Fruit fly (Drosophila melanogaster) whole organism, embryonic: ENCODE data around the gene Amun.
A peak's percentile ranks its signal among the peaks of the same experiment; 100 is the strongest.

Source experiments
- Bdp1 ChIP-seq: fragments of 200-800 bp; sonication (Bioruptor generic); optimal IDR thresholded peaks from 3 replicates; lab custom pipeline; 2016; ENCODE audit warnings: missing biosample characterization, missing genetic modification characterization
- CG10147 ChIP-seq: fragments of 200-800 bp; sonication (Bioruptor generic); optimal IDR thresholded peaks from 2 replicates; lab custom pipeline; 2019; ENCODE audit warnings: missing biosample characterization, mild to moderate bottlenecking, missing genetic modification characterization, moderate library complexity
- CG10267 ChIP-seq: fragments of 200-800 bp; sonication (Bioruptor generic); optimal IDR thresholded peaks from 2 replicates; lab custom pipeline; 2018; ENCODE audit warnings: missing biosample characterization, mild to moderate bottlenecking, missing genetic modification characterization, moderate library complexity
- CG12659 ChIP-seq: fragments of 200-800 bp; sonication (Bioruptor generic); optimal IDR thresholded peaks from 3 replicates; lab custom pipeline; 2017; ENCODE audit warnings: mild to moderate bottlenecking, missing biosample characterization, missing genetic modification reagents, missing genetic modification characterization
- CG12769 ChIP-seq: fragments of 200-800 bp; sonication (Bioruptor generic); optimal IDR thresholded peaks from 2 replicates; lab custom pipeline; 2019; ENCODE audit warnings: missing biosample characterization, mild to moderate bottlenecking, missing genetic modification characterization, moderate library complexity
- CG13775 ChIP-seq: fragments of 200-800 bp; sonication (Bioruptor generic); optimal IDR thresholded peaks from 3 replicates; lab custom pipeline; 2017; ENCODE audit warnings: missing biosample characterization, mild to moderate bottlenecking, missing genetic modification characterization
- CG13894 ChIP-seq: fragments of 200-800 bp; sonication (Bioruptor generic); optimal IDR thresholded peaks from 3 replicates; lab custom pipeline; 2018; ENCODE audit warnings: missing biosample characterization, mild to moderate bottlenecking, missing genetic modification characterization, moderate library complexity
- CG14014 ChIP-seq: fragments of 200-800 bp; sonication (Bioruptor generic); IDR thresholded peaks from 2 replicates; pipeline ENCODE4 v1.3.6; 2022; ENCODE audit warnings: missing biosample characterization, missing genetic modification characterization
- CG15696 ChIP-seq: fragments of 200-800 bp; sonication (Bioruptor generic); optimal IDR thresholded peaks from 2 replicates; lab custom pipeline; 2019; ENCODE audit warnings: missing biosample characterization, mild to moderate bottlenecking, missing genetic modification characterization, moderate library complexity
- CG1602 ChIP-seq: fragments of 200-800 bp; sonication (Bioruptor generic); optimal IDR thresholded peaks from 3 replicates; lab custom pipeline; 2016; ENCODE audit warnings: missing biosample characterization, missing genetic modification characterization
- CG18011 ChIP-seq: fragments of 200-800 bp; sonication (Bioruptor generic); optimal IDR thresholded peaks from 2 replicates; lab custom pipeline; 2017; ENCODE audit warnings: missing biosample characterization, missing genetic modification characterization, mild to moderate bottlenecking, moderate library complexity, missing genotype
- CG2116 ChIP-seq: fragments of 200-800 bp; sonication (Bioruptor generic); optimal IDR thresholded peaks from 3 replicates; lab custom pipeline; 2018; ENCODE audit warnings: missing biosample characterization, mild to moderate bottlenecking, missing genetic modification characterization
- CG2712 ChIP-seq: fragments of 200-800 bp; optimal IDR thresholded peaks from 3 replicates; lab custom pipeline; 2019; ENCODE audit warnings: missing biosample characterization, mild to moderate bottlenecking, missing genetic modification characterization, moderate library complexity
- CG32767 ChIP-seq: fragments of 200-800 bp; sonication (Bioruptor generic); IDR thresholded peaks from 2 replicates; pipeline ENCODE4 v1.3.6; 2022; ENCODE audit warnings: missing biosample characterization, missing genetic modification characterization
- CG4820 ChIP-seq: fragments of 200-800 bp; sonication (Bioruptor generic); optimal IDR thresholded peaks from 3 replicates; lab custom pipeline; 2016; ENCODE audit warnings: missing biosample characterization, missing genetic modification characterization
- CG7745 ChIP-seq: fragments of 200-800 bp; sonication (Bioruptor generic); optimal IDR thresholded peaks from 2 replicates; lab custom pipeline; 2018; ENCODE audit warnings: missing biosample characterization, mild to moderate bottlenecking, missing genetic modification characterization, moderate library complexity
- CG7963 ChIP-seq: fragments of 200-800 bp; sonication (Bioruptor generic); IDR thresholded peaks from 3 replicates; pipeline ENCODE4 v1.3.6; 2022; ENCODE audit warnings: missing biosample characterization, missing genetic modification characterization; ENCODE audit not compliant: partially characterized antibody
- Dbx ChIP-seq: fragments of 200-800 bp; sonication (Bioruptor generic); IDR thresholded peaks from 3 replicates; pipeline ENCODE4 v1.3.6; 2022; ENCODE audit warnings: missing biosample characterization, missing genetic modification characterization
- Deaf1 ChIP-seq: fragments of 200-800 bp; optimal IDR thresholded peaks from 3 replicates; lab custom pipeline; 2019; ENCODE audit warnings: missing biosample characterization, mild to moderate bottlenecking, missing genetic modification characterization, moderate library complexity
- E2f1 ChIP-seq: fragments of 200-800 bp; sonication (Bioruptor generic); IDR thresholded peaks from 2 replicates; pipeline ENCODE4 v1.3.6; 2022; ENCODE audit warnings: missing biosample characterization, missing genetic modification characterization
- Ets65A ChIP-seq: fragments of 200-800 bp; sonication (Bioruptor generic); peaks from one replicate; lab custom pipeline; 2016; ENCODE audit warnings: missing biosample characterization, missing genetic modification characterization
- Fer3 ChIP-seq: fragments of 200-800 bp; sonication (Bioruptor generic); optimal IDR thresholded peaks from 2 replicates; lab custom pipeline; 2018; ENCODE audit warnings: missing biosample characterization, mild to moderate bottlenecking, missing genetic modification characterization, moderate library complexity
- Kr ChIP-seq: fragments of 200-800 bp; sonication (Bioruptor generic); optimal IDR thresholded peaks from 2 replicates; lab custom pipeline; 2017; ENCODE audit warnings: missing biosample characterization, mild to moderate bottlenecking, missing genetic modification characterization
- NfI ChIP-seq: fragments of 200-800 bp; sonication (Bioruptor generic); optimal IDR thresholded peaks from 3 replicates; lab custom pipeline; 2018; ENCODE audit warnings: missing biosample characterization, mild to moderate bottlenecking, missing genetic modification characterization, moderate library complexity
- Ravus ChIP-seq: fragments of 200-800 bp; sonication (Bioruptor generic); IDR thresholded peaks from 2 replicates; pipeline ENCODE4 v1.3.6; 2022; ENCODE audit warnings: missing biosample characterization, missing genetic modification characterization
- Rfx ChIP-seq: fragments of 200-800 bp; sonication (Bioruptor generic); IDR thresholded peaks from 2 replicates; pipeline ENCODE4 v1.3.6; 2022; ENCODE audit warnings: missing biosample characterization, missing genetic modification characterization
- Stat92E ChIP-seq, 3 experiments: fragments of >200 bp in 2 of 3; fragments of 200-800 bp in 1 of 3; sonication (Bioruptor generic) in 1 of 3; optimal IDR thresholded peaks; 2 replicates each; lab custom pipeline; 2017 to 2019; ENCODE audit warnings: missing biosample characterization in 3 of 3, missing genetic modification characterization in 3 of 3, mild to moderate bottlenecking in 1 of 3, moderate library complexity in 1 of 3
- Vsx1 ChIP-seq: fragments of 200-800 bp; sonication (Bioruptor generic); optimal IDR thresholded peaks from 2 replicates; lab custom pipeline; 2017; ENCODE audit warnings: missing biosample characterization, mild to moderate bottlenecking, missing genetic modification characterization, missing genetic modification reagents
- ap ChIP-seq: fragments of 200-800 bp; sonication (Bioruptor generic); IDR thresholded peaks from 2 replicates; pipeline ENCODE4 v1.3.6; 2022; ENCODE audit warnings: missing biosample characterization, missing genetic modification characterization
- ase ChIP-seq: fragments of 200-800 bp; sonication (Bioruptor generic); IDR thresholded peaks from 3 replicates; pipeline ENCODE4 v1.3.6; 2022; ENCODE audit warnings: missing biosample characterization, missing genetic modification characterization
- cg ChIP-seq: fragments of 200-800 bp; sonication (Bioruptor generic); optimal IDR thresholded peaks from 3 replicates; lab custom pipeline; 2019; ENCODE audit warnings: missing biosample characterization, mild to moderate bottlenecking, missing genetic modification characterization, moderate library complexity
- chinmo ChIP-seq: fragments of 200-800 bp; sonication (Bioruptor generic); IDR thresholded peaks from 4 replicates; pipeline ENCODE4 v1.3.6; 2022; ENCODE audit warnings: missing biosample characterization, missing genetic modification characterization; ENCODE audit not compliant: partially characterized antibody
- da ChIP-seq: fragments of 200-800 bp; sonication (Bioruptor generic); optimal IDR thresholded peaks from 2 replicates; lab custom pipeline; 2016; ENCODE audit warnings: missing biosample characterization, missing genetic modification characterization
- dan ChIP-seq: fragments of 200-800 bp; sonication (Bioruptor generic); IDR thresholded peaks from 2 replicates; pipeline ENCODE4 v1.3.6; 2022; ENCODE audit warnings: missing biosample characterization, missing genetic modification characterization
- dmrt11E ChIP-seq: fragments of 200-800 bp; sonication (Bioruptor generic); optimal IDR thresholded peaks from 3 replicates; lab custom pipeline; 2018; ENCODE audit warnings: missing biosample characterization, mild to moderate bottlenecking, missing genetic modification characterization, moderate library complexity
- ems ChIP-seq: fragments of 200-800 bp; sonication (Bioruptor generic); optimal IDR thresholded peaks from 3 replicates; lab custom pipeline; 2016; ENCODE audit warnings: missing biosample characterization, missing genetic modification characterization
- fru ChIP-seq: fragments of >200 bp; optimal IDR thresholded peaks from 2 replicates; lab custom pipeline; 2017
- fu2 ChIP-seq: fragments of 200-800 bp; sonication (Bioruptor generic); optimal IDR thresholded peaks from 2 replicates; lab custom pipeline; 2016; ENCODE audit warnings: missing biosample characterization, missing genetic modification characterization
- gt ChIP-seq: fragments of 200-800 bp; sonication (Bioruptor generic); IDR thresholded peaks from 2 replicates; pipeline ENCODE4 v1.3.6; 2022; ENCODE audit warnings: missing biosample characterization, missing genetic modification characterization
- hbn ChIP-seq: fragments of 200-800 bp; sonication (Bioruptor generic); IDR thresholded peaks from 2 replicates; pipeline ENCODE4 v1.3.6; 2022; ENCODE audit warnings: missing biosample characterization, missing genetic modification characterization; ENCODE audit not compliant: partially characterized antibody
- ind ChIP-seq: fragments of 200-800 bp; sonication (Bioruptor generic); optimal IDR thresholded peaks from 3 replicates; lab custom pipeline; 2016; ENCODE audit warnings: missing biosample characterization, missing genetic modification characterization
- kni ChIP-seq: fragments of 200-800 bp; sonication (Bioruptor generic); optimal IDR thresholded peaks from 3 replicates; lab custom pipeline; 2017; ENCODE audit warnings: mild to moderate bottlenecking, missing biosample characterization, missing genetic modification reagents, missing genetic modification characterization
- luna ChIP-seq: fragments of 200-800 bp; sonication (Bioruptor generic); optimal IDR thresholded peaks from 2 replicates; lab custom pipeline; 2016; ENCODE audit warnings: missing biosample characterization, missing genetic modification characterization
- ro ChIP-seq: fragments of 200-800 bp; sonication (Bioruptor generic); IDR thresholded peaks from 2 replicates; pipeline ENCODE4 v1.3.6; 2022; ENCODE audit warnings: missing biosample characterization, missing genetic modification characterization
- sd ChIP-seq: fragments of 200-800 bp; sonication (Bioruptor generic); optimal IDR thresholded peaks from 3 replicates; lab custom pipeline; 2018; ENCODE audit warnings: missing biosample characterization, mild to moderate bottlenecking, missing genetic modification characterization, moderate library complexity
- sens ChIP-seq: fragments of 200-800 bp; sonication (Bioruptor generic); peaks from one replicate; lab custom pipeline; 2016; ENCODE audit warnings: missing biosample characterization, missing genetic modification characterization
- shn ChIP-seq: fragments of 200-800 bp; sonication (Bioruptor generic); optimal IDR thresholded peaks from 3 replicates; lab custom pipeline; 2016; ENCODE audit warnings: missing biosample characterization, missing genetic modification characterization
- zen2 ChIP-seq: fragments of 200-800 bp; sonication (Bioruptor generic); IDR thresholded peaks from 3 replicates; pipeline ENCODE4 v1.3.6; 2022; ENCODE audit warnings: missing biosample characterization, missing genetic modification characterization; ENCODE audit not compliant: partially characterized antibody

The Amun gene

DNA sequence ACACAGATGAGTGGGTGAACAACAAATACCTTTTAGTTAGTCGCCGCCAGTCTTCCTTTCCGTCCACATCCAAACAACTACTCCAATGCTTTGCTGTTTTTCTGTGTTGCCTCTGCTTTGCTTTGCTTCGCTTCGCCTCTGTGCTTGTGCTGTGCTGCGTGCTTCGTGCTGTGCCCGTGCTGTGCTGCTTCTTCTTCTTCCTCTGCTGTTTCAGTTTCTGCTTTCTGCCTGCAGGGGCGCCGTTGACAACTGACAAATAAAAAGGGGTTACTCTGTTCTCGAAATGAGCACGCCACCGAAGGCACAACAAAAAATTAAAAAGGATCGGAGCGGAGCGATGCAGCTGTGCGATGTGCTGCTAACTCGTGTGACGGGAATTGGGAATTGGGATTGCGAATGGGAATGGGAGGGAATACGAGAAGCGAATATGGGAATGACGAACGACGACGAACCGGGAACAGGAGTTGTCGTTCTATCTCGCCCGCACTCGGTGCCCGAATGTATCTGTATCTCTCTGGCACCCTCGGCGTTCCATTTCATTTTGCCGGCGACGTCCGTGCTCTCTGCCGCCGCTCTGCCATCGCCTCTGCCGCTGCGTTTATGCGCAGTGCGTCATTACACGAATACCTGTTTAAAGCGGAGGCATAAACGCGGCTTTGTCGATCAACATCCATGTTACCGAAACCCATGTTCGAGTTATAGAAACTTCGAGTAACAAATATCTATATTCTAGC lies 669 bp downstream of the Amun start (continued):
- TF ChIP-seq CG10147 (GFP tag; lab: Kevin White, UChicago) (peak; percentile 55), hbn (GFP tag; lab: Robert Waterston, UW) (no peak), CG13894 (tag; lab: Kevin White, UChicago) (peak; percentile 60), luna (no peak), chinmo (0 out of 4 replicates have a peak, but pooled peaks have one; percentile 65), Fer3 (tag; lab: Kevin White, UChicago) (peak; percentile 64), CG2116 (GFP tag; lab: Kevin White, UChicago) (no peak), Bdp1 (GFP tag; lab: Kevin White, UChicago) (no peak), gt (GFP tag; lab: Robert Waterston, UW) (0 out of 2 replicates have a peak, but pooled peaks have one; percentile 18), ap (peak; percentile 59), zen2 (no peak), CG18011 (peak; percentile 64), kni (GFP tag; lab: Kevin White, UChicago) (peak; percentile 83), shn (GFP tag; lab: Kevin White, UChicago) (peak; percentile 75), CG32767 (GFP tag; lab: Robert Waterston, UW) (0 out of 2 replicates have a peak, but pooled peaks have one; percentile 39), CG7745 (peak; percentile 1), da (GFP tag; lab: Kevin White, UChicago) (peak; percentile 85), CG13775 (peak; percentile 59), sens (GFP tag; lab: Kevin White, UChicago) (peak; percentile 81), fru (no peak), CG12659 (GFP tag; lab: Kevin White, UChicago) (peak; percentile 75), dan (GFP tag; lab: Robert Waterston, UW) (no peak), Dbx (GFP tag; lab: Robert Waterston, UW) (peak; percentile 78), ase (peak; percentile 61; the same call in 1 of the 3 replicates), Kr (GFP tag; lab: Kevin White, UChicago) (peak; percentile 40), ind (peak; percentile 50), Ets65A (peak; percentile 97), CG12769 (peak; percentile 94), ems (GFP tag; lab: Kevin White, UChicago) (peak; percentile 73), cg (GFP tag; lab: Kevin White, UChicago) (no peak), CG7963 (GFP tag; lab: Robert Waterston, UW) (0 out of 3 replicates have a peak, but pooled peaks have one; percentile 57), Ravus (no peak), Rfx (GFP tag; lab: Robert Waterston, UW) (peak; percentile 84), CG14014 (peak; percentile 76), Vsx1 (GFP tag; lab: Kevin White, UChicago) (peak; percentile 23), CG15696 (tag; lab: Kevin White, UChicago) (no peak), Stat92E (GFP tag; optimal IDR thresholded peaks at IDR 0.05; lab: Kevin White, UChicago) (no peak), sd (tag; lab: Kevin White, UChicago) (peak; percentile 1), CG10267 (peak; percentile 36), ro (GFP tag; lab: Robert Waterston, UW) (no peak), E2f1 (GFP tag; lab: Robert Waterston, UW) (peak; percentile 41), CG1602 (no peak), dmrt11E (tag; lab: Kevin White, UChicago) (no peak), NfI (GFP tag; lab: Kevin White, UChicago) (peak; percentile 73), CG2712 (peak; percentile 56), CG4820 (peak; percentile 100), Deaf1 (peak; percentile 90), fu2 (peak; percentile 72)
